Worm (Caenorhabditis elegans): ENCODE measurements around the gene B0564.2.
A peak's percentile ranks its signal among the peaks of the same experiment; 100 is the strongest.

ce11 chrIV:13089671-13090242, 17.7 kb upstream of the B0564.2 start:
- TF ChIP-seq spr-1 (tag; optimal IDR thresholded peaks at IDR 0.05) (no peak), F26F4.8 (GFP tag; conservative IDR thresholded peaks at IDR 0.05) (no peak), dmd-8 (GFP tag; IDR thresholded peaks at IDR 0.05) (no peak), spr-3 (GFP tag; optimal IDR thresholded peaks at IDR 0.05) (no peak), set-16 (GFP tag; IDR thresholded peaks at IDR 0.05) (peak; percentile 95), ces-1 (GFP tag; optimal IDR thresholded peaks at IDR 0.05) (no peak), Y75B8A.6 (GFP tag; IDR thresholded peaks at IDR 0.05) (no peak)
